Fruit fly (Drosophila melanogaster) whole organism, embryonic: ENCODE measurements around the gene Tnks.

Experiments used
- Awh ChIP-seq: fragments of 200-800 bp; sonication (Bioruptor generic); IDR thresholded peaks from 2 replicates; pipeline ENCODE4, ENCODE4 v1.3.6; 2022; ENCODE audit warnings: missing biosample characterization, missing genetic modification characterization
- Bdp1 ChIP-seq: fragments of 200-800 bp; sonication (Bioruptor generic); optimal IDR thresholded peaks from 3 replicates; lab custom pipeline; 2016; ENCODE audit warnings: missing biosample characterization, missing genetic modification characterization
- Blimp-1 ChIP-seq: fragments of 200-800 bp; sonication (Bioruptor generic); optimal IDR thresholded peaks from 3 replicates; lab custom pipeline; 2018; ENCODE audit warnings: missing biosample characterization, missing genetic modification characterization, mild to moderate bottlenecking, moderate library complexity, missing genetic modification reagents
- Bteb2 ChIP-seq: fragments of 200-800 bp; sonication (Bioruptor generic); optimal IDR thresholded peaks from 2 replicates; lab custom pipeline; 2016; ENCODE audit warnings: missing biosample characterization, missing genetic modification characterization
- CG10979 ChIP-seq: fragments of 200-800 bp; sonication (Bioruptor generic); optimal IDR thresholded peaks from 2 replicates; lab custom pipeline; 2018; ENCODE audit warnings: missing biosample characterization, mild to moderate bottlenecking, missing genetic modification characterization, moderate library complexity
- CG11695 ChIP-seq: fragments of 200-800 bp; sonication (Bioruptor generic); IDR thresholded peaks from 3 replicates; pipeline ENCODE4 v1.3.6; 2022; ENCODE audit warnings: missing biosample characterization, missing genetic modification characterization
- CG12299 ChIP-seq: fragments of 200-800 bp; sonication (Bioruptor generic); optimal IDR thresholded peaks from 2 replicates; lab custom pipeline; 2018; ENCODE audit warnings: missing biosample characterization, mild to moderate bottlenecking, missing genetic modification characterization
- CG15269 ChIP-seq: fragments of 200-800 bp; sonication (Bioruptor generic); optimal IDR thresholded peaks from 2 replicates; lab custom pipeline; 2018; ENCODE audit warnings: missing biosample characterization, mild to moderate bottlenecking, missing genetic modification characterization, moderate library complexity
- CG17328 ChIP-seq: fragments of 200-800 bp; sonication (Bioruptor generic); IDR thresholded peaks from 2 replicates; pipeline ENCODE4 v1.3.6; 2022; ENCODE audit warnings: missing biosample characterization, missing genetic modification characterization
- CG2712 ChIP-seq: fragments of 200-800 bp; optimal IDR thresholded peaks from 3 replicates; lab custom pipeline; 2019; ENCODE audit warnings: missing biosample characterization, mild to moderate bottlenecking, missing genetic modification characterization, moderate library complexity
- CG31365 ChIP-seq: fragments of 200-800 bp; sonication (Bioruptor generic); optimal IDR thresholded peaks from 2 replicates; lab custom pipeline; 2018; ENCODE audit warnings: missing biosample characterization, mild to moderate bottlenecking, missing genetic modification characterization
- CG4617 ChIP-seq: fragments of 200-800 bp; sonication (Bioruptor generic); optimal IDR thresholded peaks from 3 replicates; lab custom pipeline; 2016; ENCODE audit warnings: missing biosample characterization, missing genetic modification characterization, borderline replicate concordance
- CG4730 ChIP-seq: fragments of 200-800 bp; sonication (Bioruptor generic); IDR thresholded peaks from 2 replicates; pipeline ENCODE4 v1.3.6; 2022; ENCODE audit warnings: missing biosample characterization, missing genetic modification characterization
- CG6654 ChIP-seq: fragments of 200-800 bp; sonication (Bioruptor generic); optimal IDR thresholded peaks from 2 replicates; lab custom pipeline; 2017; ENCODE audit warnings: missing biosample characterization, mild to moderate bottlenecking, missing genetic modification characterization
- CG7745 ChIP-seq: fragments of 200-800 bp; sonication (Bioruptor generic); optimal IDR thresholded peaks from 2 replicates; lab custom pipeline; 2018; ENCODE audit warnings: missing biosample characterization, mild to moderate bottlenecking, missing genetic modification characterization, moderate library complexity
- CG8281 ChIP-seq: fragments of 200-800 bp; sonication (Bioruptor generic); optimal IDR thresholded peaks from 2 replicates; lab custom pipeline; 2018; ENCODE audit warnings: missing biosample characterization, mild to moderate bottlenecking, missing genetic modification characterization, moderate library complexity
- CG8924 ChIP-seq: fragments of 200-800 bp; optimal IDR thresholded peaks from 3 replicates; lab custom pipeline; 2019; ENCODE audit warnings: missing biosample characterization, mild to moderate bottlenecking, missing genetic modification characterization, moderate library complexity
- CkIIα-i1 ChIP-seq: fragments of 200-800 bp; sonication (Bioruptor generic); IDR thresholded peaks from 2 replicates; pipeline ENCODE4 v1.3.6; 2022; ENCODE audit warnings: missing biosample characterization, missing genetic modification characterization
- Dip3 ChIP-seq: fragments of 200-800 bp; sonication (Bioruptor generic); optimal IDR thresholded peaks from 3 replicates; lab custom pipeline; 2016; ENCODE audit warnings: missing biosample characterization, missing genetic modification characterization
- Dp ChIP-seq: fragments of 200-800 bp; sonication (Bioruptor generic); optimal IDR thresholded peaks from 2 replicates; lab custom pipeline; 2018; ENCODE audit warnings: missing biosample characterization, mild to moderate bottlenecking, missing genetic modification characterization, moderate library complexity
- Fer2 ChIP-seq: fragments of 200-800 bp; sonication (Bioruptor generic); optimal IDR thresholded peaks from 2 replicates; lab custom pipeline; 2018; ENCODE audit warnings: missing biosample characterization, mild to moderate bottlenecking, missing genetic modification characterization, moderate library complexity
- Fer3 ChIP-seq: fragments of 200-800 bp; sonication (Bioruptor generic); optimal IDR thresholded peaks from 2 replicates; lab custom pipeline; 2018; ENCODE audit warnings: missing biosample characterization, mild to moderate bottlenecking, missing genetic modification characterization, moderate library complexity
- H2.0 ChIP-seq: fragments of 200-800 bp; sonication (Bioruptor generic); IDR thresholded peaks from 2 replicates; pipeline ENCODE4 v1.3.6; 2022; ENCODE audit warnings: missing biosample characterization, missing genetic modification characterization
- Hr51 ChIP-seq, 2 experiments: fragments of 200-800 bp; sonication (Bioruptor generic); optimal IDR thresholded peaks; 2 replicates in 1 of 2; 3 replicates in 1 of 2; lab custom pipeline; 2016 to 2018; ENCODE audit warnings: missing biosample characterization in 2 of 2, missing genetic modification characterization in 2 of 2, mild to moderate bottlenecking in 1 of 2, moderate library complexity in 1 of 2
- Lim3 ChIP-seq: fragments of 200-800 bp; sonication (Bioruptor generic); IDR thresholded peaks from 2 replicates; pipeline ENCODE4 v1.3.6; 2022; ENCODE audit warnings: missing biosample characterization, missing genetic modification characterization
- Med ChIP-seq: fragments of 200-800 bp; sonication (Bioruptor generic); peaks from one replicate; lab custom pipeline; 2016; ENCODE audit warnings: missing biosample characterization, missing genetic modification characterization, mild to moderate bottlenecking, inconsistent platforms, moderate library complexity
- Neu2 ChIP-seq: fragments of 200-800 bp; sonication (Bioruptor generic); optimal IDR thresholded peaks from 3 replicates; lab custom pipeline; 2016; ENCODE audit warnings: missing biosample characterization, missing genetic modification characterization, borderline replicate concordance
- Oli ChIP-seq: fragments of 200-800 bp; sonication (Bioruptor generic); optimal IDR thresholded peaks from 2 replicates; lab custom pipeline; 2018; ENCODE audit warnings: missing biosample characterization, mild to moderate bottlenecking, missing genetic modification characterization, moderate library complexity
- Spps ChIP-seq: fragments of 200-800 bp; sonication (Bioruptor generic); optimal IDR thresholded peaks from 2 replicates; lab custom pipeline; 2018; ENCODE audit warnings: missing biosample characterization, mild to moderate bottlenecking, missing genetic modification characterization
- Taf1 ChIP-seq: fragments of 200-800 bp; sonication (Bioruptor generic); IDR thresholded peaks from 2 replicates; pipeline ENCODE4 v1.3.6; 2022; ENCODE audit warnings: missing biosample characterization, missing genetic modification characterization
- cg ChIP-seq: fragments of 200-800 bp; sonication (Bioruptor generic); optimal IDR thresholded peaks from 3 replicates; lab custom pipeline; 2019; ENCODE audit warnings: missing biosample characterization, mild to moderate bottlenecking, missing genetic modification characterization, moderate library complexity
- grau ChIP-seq: fragments of 200-800 bp; optimal IDR thresholded peaks from 3 replicates; lab custom pipeline; 2019; ENCODE audit warnings: missing biosample characterization, mild to moderate bottlenecking, missing genetic modification characterization, moderate library complexity
- gt ChIP-seq: fragments of 200-800 bp; sonication (Bioruptor generic); IDR thresholded peaks from 2 replicates; pipeline ENCODE4 v1.3.6; 2022; ENCODE audit warnings: missing biosample characterization, missing genetic modification characterization
- hkb ChIP-seq, 2 experiments: fragments of 200-800 bp in 1 of 2; fragments of >200 bp in 1 of 2; sonication (Bioruptor generic) in 1 of 2; IDR thresholded peaks in 1 of 2; optimal IDR thresholded peaks in 1 of 2; 2 replicates each; pipeline versions ENCODE4 v1.3.6 to Lab custom; 2017 to 2022; ENCODE audit warnings: missing biosample characterization in 1 of 2, missing genetic modification characterization in 1 of 2
- knrl ChIP-seq: fragments of 200-800 bp; sonication (Bioruptor generic); IDR thresholded peaks from 3 replicates; pipeline ENCODE4 v1.3.6; 2022; ENCODE audit warnings: missing biosample characterization, missing genetic modification characterization; ENCODE audit not compliant: partially characterized antibody
- nom ChIP-seq: fragments of 200-800 bp; sonication (Bioruptor generic); optimal IDR thresholded peaks from 2 replicates; lab custom pipeline; 2017; ENCODE audit warnings: missing biosample characterization, missing genetic modification characterization, mild to moderate bottlenecking, moderate library complexity, missing genetic modification reagents
- odd ChIP-seq: fragments of 200-800 bp; sonication (Bioruptor generic); optimal IDR thresholded peaks from 2 replicates; lab custom pipeline; 2017; ENCODE audit warnings: missing biosample characterization, mild to moderate bottlenecking, missing genetic modification characterization
- phol ChIP-seq: fragments of 200-800 bp; sonication (Bioruptor generic); optimal IDR thresholded peaks from 3 replicates; lab custom pipeline; 2018; ENCODE audit warnings: missing biosample characterization, mild to moderate bottlenecking, missing genetic modification characterization, moderate library complexity
- prd ChIP-seq, 3 experiments: fragments of >200 bp in 2 of 3; fragments of 200-800 bp in 1 of 3; sonication (Bioruptor generic) in 1 of 3; optimal IDR thresholded peaks in 2 of 3; IDR thresholded peaks in 1 of 3; 2 replicates in 2 of 3; 3 replicates in 1 of 3; pipeline versions ENCODE4 v1.3.6 to Lab custom; 2017 to 2022; ENCODE audit warnings: missing biosample characterization in 1 of 3, missing genetic modification characterization in 1 of 3
- slbo ChIP-seq: fragments of 200-800 bp; sonication (Bioruptor generic); IDR thresholded peaks from 2 replicates; pipeline ENCODE4 v1.3.6; 2022; ENCODE audit warnings: missing biosample characterization, missing genetic modification characterization
- sna ChIP-seq: fragments of 200-800 bp; sonication (Bioruptor generic); IDR thresholded peaks from 2 replicates; pipeline ENCODE4 v1.3.6; 2022; ENCODE audit warnings: missing biosample characterization, missing genetic modification characterization; ENCODE audit not compliant: partially characterized antibody
- tna ChIP-seq: fragments of 200-800 bp; sonication (Bioruptor generic); IDR thresholded peaks from 2 replicates; pipeline ENCODE4 v1.3.6; 2022; ENCODE audit warnings: missing biosample characterization, missing genetic modification characterization; ENCODE audit not compliant: partially characterized antibody
- trem ChIP-seq: fragments of 200-800 bp; optimal IDR thresholded peaks from 3 replicates; lab custom pipeline; 2019; ENCODE audit warnings: missing biosample characterization, mild to moderate bottlenecking, missing genetic modification characterization, moderate library complexity
- ttk ChIP-seq: fragments of 200-800 bp; sonication (Bioruptor generic); IDR thresholded peaks from 2 replicates; pipeline ENCODE4 v2.1.2; 2022; ENCODE audit warnings: missing biosample characterization, missing genetic modification characterization
- twi ChIP-seq: fragments of 200-800 bp; optimal IDR thresholded peaks from 2 replicates; lab custom pipeline; 2019; ENCODE audit warnings: missing biosample characterization, mild to moderate bottlenecking, missing genetic modification characterization, moderate library complexity

The Tnks gene

dm6 chr3R:25630541-25630940 lies 30.5 kb downstream of the Tnks start (continued):
- TF ChIP-seq Med (GFP tag; lab: Kevin White, UChicago) (no peak), knrl (GFP tag; lab: Robert Waterston, UW) (no peak), Bdp1 (no peak), gt (GFP tag; lab: Robert Waterston, UW) (no peak), CkIIα-i1 (GFP tag; lab: Robert Waterston, UW) (no peak), CG7745 (tag; lab: Kevin White, UChicago) (no peak), Neu2 (GFP tag; lab: Kevin White, UChicago) (no peak), cg (GFP tag; lab: Kevin White, UChicago) (no peak), twi (tag; lab: Kevin White, UChicago) (no peak), hkb (optimal IDR thresholded peaks at IDR 0.05; lab: Kevin White, UChicago) (no peak), hkb (GFP tag; IDR thresholded peaks at IDR 0.05; lab: Robert Waterston, UW) (0 out of 2 replicates have a peak, but pooled peaks have one; percentile 7), CG6654 (GFP tag; lab: Kevin White, UChicago) (no peak), prd (optimal IDR thresholded peaks at IDR 0.05; lab: Kevin White, UChicago) (no peak), prd (GFP tag; IDR thresholded peaks at IDR 0.05; lab: Robert Waterston, UW) (0 out of 3 replicates have a peak, but pooled peaks have one; percentile 4), phol (peak; percentile 34), Bteb2 (no peak), odd (no peak), CG8924 (tag; lab: Kevin White, UChicago) (no peak), H2.0 (GFP tag; lab: Robert Waterston, UW) (0 out of 2 replicates have a peak, but pooled peaks have one; percentile 17), CG31365 (tag; lab: Kevin White, UChicago) (no peak), Fer2 (no peak), ttk (GFP tag; lab: Robert Waterston, UW) (0 out of 2 replicates have a peak, but pooled peaks have one; percentile 16), Dp (no peak), CG4617 (no peak), Dip3 (GFP tag; lab: Kevin White, UChicago) (no peak), grau (tag; lab: Kevin White, UChicago) (peak; percentile 48), CG8281 (tag; lab: Kevin White, UChicago) (no peak), CG4730 (GFP tag; lab: Robert Waterston, UW) (no peak), Hr51 (GFP tag; optimal IDR thresholded peaks at IDR 0.05; lab: Kevin White, UChicago) (peak in 1 of 2 experiments; percentile 52), slbo (peak; percentile 39; the same call in 1 of the 2 replicates), CG17328 (GFP tag; lab: Robert Waterston, UW) (0 out of 2 replicates have a peak, but pooled peaks have one; percentile 27), Oli (tag; lab: Kevin White, UChicago) (peak; percentile 6), sna (GFP tag; lab: Robert Waterston, UW) (no peak), CG11695 (GFP tag; lab: Robert Waterston, UW) (peak; percentile 23; the same call in 1 of the 3 replicates), Spps (tag; lab: Kevin White, UChicago) (peak; percentile 10), Awh (peak; percentile 26; the same call in 1 of the 2 replicates), CG15269 (tag; lab: Kevin White, UChicago) (peak; percentile 52), Lim3 (no peak), nom (no peak), CG2712 (tag; lab: Kevin White, UChicago) (peak; percentile 23), CG12299 (tag; lab: Kevin White, UChicago) (peak; percentile 14), Fer3 (tag; lab: Kevin White, UChicago) (peak; percentile 54), trem (tag; lab: Kevin White, UChicago) (peak; percentile 10), Blimp-1 (GFP tag; lab: Kevin White, UChicago) (peak; percentile 53), CG10979 (tag; lab: Kevin White, UChicago) (peak; percentile 19), tna (GFP tag; lab: Robert Waterston, UW) (no peak), Taf1 (no peak)
